Worm (Caenorhabditis elegans) whole organism, L4/young adult: ENCODE data around the gene algn-13.

Experiments
- W03F9.2 ChIP-seq: fragments of 150-350 bp; optimal IDR thresholded peaks from 2 replicates; lab custom pipeline; 2014; ENCODE audit warnings: missing biosample characterization, missing genetic modification characterization
- him-1 ChIP-seq: sonication (generic microtip); optimal IDR thresholded peaks from 2 replicates; lab custom pipeline; 2016; ENCODE audit warnings: missing genotype, missing genetic modification reagents, missing genetic modification characterization, missing compliant biosample characterization

ce11 chrV:13929503-13929902 is 32.3 kb downstream of the algn-13 start, which contains the start of gene srxa-13:
- TF ChIP-seq W03F9.2 (no peak), him-1 (tag; lab: Kevin White, UChicago) (no peak)
